Worm (Caenorhabditis elegans) whole organism, L1 larva: ENCODE measurements around the gene abf-3.
"Not testable (repeated sequence)": the region's sequence is repeated elsewhere in the genome, so short reads cannot be mapped to it uniquely, and the experiment has no call there.

Source experiments
- F16B12.6 ChIP-seq: fragments of 150-350 bp; optimal IDR thresholded peaks from 2 replicates; lab custom pipeline; 2014; ENCODE audit warnings: missing biosample characterization, missing genetic modification characterization
- egl-27 ChIP-seq, 2 experiments: fragments of 150-350 bp in 1 of 2; sonication (generic microtip); optimal IDR thresholded peaks; 3 replicates each; lab custom pipeline; 2017 to 2018; ENCODE audit warnings: missing biosample characterization in 2 of 2, missing genetic modification characterization in 2 of 2, missing genetic modification reagents in 2 of 2
- elt-2 ChIP-seq: sonication (generic microtip); optimal IDR thresholded peaks from 2 replicates; lab custom pipeline; 2016; ENCODE audit warnings: missing genetic modification characterization, mild to moderate bottlenecking, inconsistent platforms, missing compliant biosample characterization, missing genetic modification reagents
- fkh-10 ChIP-seq: sonication (generic microtip); optimal IDR thresholded peaks from 2 replicates; lab custom pipeline; 2017; ENCODE audit warnings: missing biosample characterization, missing genetic modification reagents, missing genetic modification characterization
- jun-1 ChIP-seq: fragments of 150-350 bp; optimal IDR thresholded peaks from 2 replicates; lab custom pipeline; 2014; ENCODE audit warnings: missing biosample characterization, missing genetic modification reagents, missing genetic modification characterization
- lin-15B ChIP-seq: fragments of 150-350 bp; sonication (generic microtip); optimal IDR thresholded peaks from 3 replicates; lab custom pipeline; 2014; ENCODE audit warnings: missing biosample characterization, missing genetic modification characterization
- lin-39 ChIP-seq: fragments of 150-350 bp; optimal IDR thresholded peaks from 2 replicates; lab custom pipeline; 2014; ENCODE audit warnings: missing biosample characterization, missing genetic modification reagents, missing genetic modification characterization
- nhr-237 ChIP-seq: fragments of 150-350 bp; optimal IDR thresholded peaks from 2 replicates; lab custom pipeline; 2014; ENCODE audit warnings: missing biosample characterization, missing genetic modification characterization
- nhr-76 ChIP-seq: sonication (generic microtip); optimal IDR thresholded peaks from 2 replicates; lab custom pipeline; 2017; ENCODE audit warnings: missing biosample characterization, missing genetic modification characterization
- nhr-84 ChIP-seq: sonication (generic microtip); optimal IDR thresholded peaks from 2 replicates; lab custom pipeline; 2017; ENCODE audit warnings: missing biosample characterization, missing genetic modification characterization
- skn-1 ChIP-seq: fragments of 150-350 bp; optimal IDR thresholded peaks from 2 replicates; lab custom pipeline; 2014; ENCODE audit warnings: missing biosample characterization, missing genetic modification characterization
- unc-130 ChIP-seq: fragments of 150-350 bp; optimal IDR thresholded peaks from 2 replicates; lab custom pipeline; 2017; ENCODE audit warnings: missing biosample characterization, missing genetic modification characterization, inconsistent platforms
- unc-62 ChIP-seq: fragments of 150-350 bp; optimal IDR thresholded peaks from 2 replicates; lab custom pipeline; 2014; ENCODE audit warnings: missing biosample characterization, missing genetic modification reagents, missing genetic modification characterization
- ztf-11 ChIP-seq, 2 experiments: sonication (generic microtip); optimal IDR thresholded peaks; 2 replicates each; lab custom pipeline; 2016 to 2017; ENCODE audit warnings: missing genetic modification characterization in 2 of 2, missing biosample characterization in 1 of 2, missing compliant biosample characterization in 1 of 2

DNA sequence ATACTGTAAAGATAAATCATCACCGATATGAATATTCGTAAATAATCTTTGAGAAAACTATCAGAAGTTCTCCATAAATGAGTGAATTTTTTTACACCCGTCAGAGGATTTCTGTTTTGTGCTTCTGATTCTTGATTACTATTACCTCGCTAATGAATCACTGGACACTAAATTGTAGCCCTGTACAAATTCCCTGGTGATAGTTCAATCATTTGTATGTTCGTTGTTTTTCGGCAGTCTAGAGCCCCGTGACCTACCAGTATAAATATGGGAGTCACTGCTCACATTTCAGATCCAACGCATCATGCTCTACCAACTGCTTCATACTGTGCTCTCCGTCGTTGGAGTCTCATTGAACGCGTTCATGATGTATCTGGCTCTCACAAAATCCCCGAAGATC lies 14.6 kb downstream of the abf-3 start, which contains the start of gene srd-27:
- not testable (repeated sequence) for TF ChIP-seq elt-2 (tag; lab: Kevin White, UChicago); lin-15B; fkh-10 (GFP tag; lab: Kevin White, UChicago); skn-1; unc-62 (GFP tag; lab: Kevin White, UChicago); nhr-76; unc-130 (tag; lab: Kevin White, UChicago); lin-39 (tag; lab: Kevin White, UChicago); ztf-11 (tag; optimal IDR thresholded peaks at IDR 0.05; lab: Kevin White, UChicago); F16B12.6 (tag; lab: Kevin White, UChicago); nhr-237 (tag; lab: Kevin White, UChicago); nhr-84 (tag; lab: Kevin White, UChicago); jun-1 (tag; lab: Kevin White, UChicago); egl-27 (tag; optimal IDR thresholded peaks at IDR 0.05; lab: Kevin White, UChicago)
